Fruit fly (Drosophila melanogaster) ovary, adult (tissue): ENCODE data around the gene CG43329.
A peak's percentile ranks its signal among the peaks of the same experiment; 100 is the strongest.

Source experiments
- CG17801 ChIP-seq: fragments of 200-800 bp; optimal IDR thresholded peaks from 2 replicates; lab custom pipeline; 2019; ENCODE audit warnings: missing biosample characterization, mild to moderate bottlenecking, missing genetic modification characterization, moderate library complexity; ENCODE audit not compliant: partially characterized antibody

Gene CG43329

dm6 chr3L:22505118-22505517 is at the start of gene CG43329:
TSS of gene CG43329 (minus strand) at chr3L:22505218.
- TF ChIP-seq CG17801 = no peak

DNA sequence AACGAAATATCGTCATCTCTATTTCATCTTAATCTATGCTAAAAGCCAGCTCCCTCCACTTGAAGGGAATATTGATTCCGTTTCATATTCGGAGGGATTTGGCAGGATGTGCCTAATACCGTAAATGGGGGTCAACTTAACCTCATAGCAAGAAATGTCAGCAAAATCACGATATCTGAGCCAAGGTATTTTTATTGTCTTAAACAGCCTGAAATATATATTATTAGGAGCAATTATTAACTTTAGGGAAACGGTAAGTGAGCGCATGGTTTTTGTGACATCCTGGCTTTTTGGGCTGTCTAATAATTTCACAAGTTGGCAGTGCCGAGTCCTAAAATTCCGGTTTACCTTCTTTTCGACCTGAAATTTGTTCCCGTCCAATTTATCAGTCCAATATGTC is 44.9 kb upstream of the CG43329 start, which contains the start of gene Trxr2:
Gene Trxr2, plus strand, starts transcription at position 301 of the 400 bp plus-strand sequence.
- TF ChIP-seq CG17801 = no peak

DNA sequence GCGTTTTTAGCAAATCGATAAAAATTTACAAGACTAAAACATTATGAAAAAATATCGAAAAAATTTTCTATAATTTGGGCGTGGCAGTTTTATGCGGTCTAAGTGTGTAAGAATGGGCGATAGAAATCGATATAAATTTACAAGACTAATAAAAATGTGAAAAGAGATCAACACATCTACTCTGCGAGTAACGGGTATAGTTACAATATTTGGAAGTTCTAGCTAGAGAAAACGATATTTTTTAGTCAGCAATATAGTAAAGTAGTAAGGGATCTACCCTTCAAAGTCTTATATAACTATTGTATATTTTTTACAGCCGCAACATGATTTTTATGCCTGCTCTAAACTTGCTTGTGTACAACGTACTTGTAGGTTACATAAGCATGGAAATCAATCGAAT is 43.1 kb upstream of the CG43329 start, which contains the start of gene CG11404:
Gene CG11404, plus strand, starts transcription at position 301 of the 400 bp plus-strand sequence.
- no peak for TF ChIP-seq CG17801

- TF ChIP-seq CG17801 = no peak
These were observed 15.0 kb upstream of the CG43329 start for dm6 chr3L:22520017-22520416.

DNA sequence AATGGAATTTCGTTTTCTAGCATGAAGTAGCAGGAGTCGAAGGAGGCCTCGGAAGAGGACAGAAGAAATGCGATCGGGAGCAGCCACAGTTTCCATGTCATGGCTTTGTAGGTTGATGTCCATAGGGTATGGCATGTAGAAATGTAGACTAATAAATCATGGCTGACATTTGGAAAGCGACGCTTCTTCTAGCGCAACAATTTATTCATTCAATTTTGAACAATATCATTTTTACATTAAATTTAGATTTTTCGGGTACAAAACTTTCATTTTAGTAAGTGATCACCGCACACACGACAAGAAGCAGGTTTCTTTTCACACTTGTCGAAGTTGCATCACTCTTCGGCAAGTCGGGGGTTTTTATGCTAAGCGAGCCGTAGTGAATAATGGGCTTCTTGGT is 695 bp downstream of the CG43329 start, which contains the start of gene CG43330:
Gene CG43330, minus strand, starts transcription at position 101 of the 400 bp plus-strand sequence.
- no peak for TF ChIP-seq CG17801

dm6 chr3L:22503730-22504129 is 1.3 kb downstream of the CG43329 start, which contains the start of gene CG43331:
TSS of gene CG43331 (minus strand) at chr3L:22503830.
- TF ChIP-seq CG17801 = no peak

DNA sequence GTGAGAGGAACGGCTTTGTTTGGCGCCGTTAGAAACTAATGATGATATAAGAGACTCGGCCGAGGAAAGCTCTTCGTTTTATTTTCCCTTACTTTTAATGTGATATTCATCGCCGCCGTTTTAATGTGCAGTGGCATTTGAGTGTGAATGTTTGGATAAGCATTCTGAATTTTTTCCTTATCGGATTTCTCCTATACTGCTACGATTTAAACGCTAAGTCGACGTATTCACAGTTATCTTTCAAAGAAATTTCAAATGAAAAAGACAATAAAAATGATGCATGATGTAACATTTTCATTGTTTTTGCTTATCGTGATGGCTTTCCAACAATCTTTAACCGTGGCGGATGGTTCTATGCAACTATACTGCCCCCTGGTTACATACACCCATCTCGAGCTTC is 3.7 kb downstream of the CG43329 start, which contains the start of gene CG43312:
Gene CG43312, plus strand, starts transcription at position 301 of the 400 bp plus-strand sequence.
- no peak for TF ChIP-seq CG17801

DNA sequence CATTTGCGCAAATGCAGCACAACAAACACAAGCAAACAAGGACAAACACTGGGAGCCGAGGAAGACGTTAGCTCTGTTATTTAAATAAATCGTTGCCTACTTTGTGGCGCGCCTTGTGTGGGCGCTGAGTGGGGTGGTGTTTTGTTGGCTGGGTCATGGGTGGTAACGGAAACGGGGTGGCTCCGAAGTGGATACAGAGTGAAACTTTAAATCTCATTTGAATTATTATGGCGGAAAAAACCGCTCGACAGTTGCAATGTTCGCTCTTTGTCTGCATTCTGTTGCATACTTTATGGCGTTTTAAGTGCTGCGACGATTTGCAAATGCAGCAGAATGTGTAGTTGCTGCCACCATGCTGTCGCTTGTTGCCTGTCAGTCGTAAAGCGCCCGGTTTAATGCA is 7.4 kb downstream of the CG43329 start:
- no peak for TF ChIP-seq CG17801

dm6 chr3L:22483452-22483851 is 21.6 kb downstream of the CG43329 start:
- TF ChIP-seq CG17801 = no peak

dm6 chr3L:22474081-22474845 is 30.8 kb downstream of the CG43329 start, which contains the start of gene CG11425:
TSS of gene CG11425 (plus strand) at chr3L:22474795.
- no peak for TF ChIP-seq CG17801

dm6 chr3L:22471586-22472291 is 33.3 kb downstream of the CG43329 start:
- peak; percentile 18 for TF ChIP-seq CG17801

dm6 chr3L:22470299-22470791 is 34.7 kb downstream of the CG43329 start, which contains the start of gene CG11426:
TSS of gene CG11426 (plus strand) at chr3L:22470556.
- TF ChIP-seq CG17801 = no peak

DNA sequence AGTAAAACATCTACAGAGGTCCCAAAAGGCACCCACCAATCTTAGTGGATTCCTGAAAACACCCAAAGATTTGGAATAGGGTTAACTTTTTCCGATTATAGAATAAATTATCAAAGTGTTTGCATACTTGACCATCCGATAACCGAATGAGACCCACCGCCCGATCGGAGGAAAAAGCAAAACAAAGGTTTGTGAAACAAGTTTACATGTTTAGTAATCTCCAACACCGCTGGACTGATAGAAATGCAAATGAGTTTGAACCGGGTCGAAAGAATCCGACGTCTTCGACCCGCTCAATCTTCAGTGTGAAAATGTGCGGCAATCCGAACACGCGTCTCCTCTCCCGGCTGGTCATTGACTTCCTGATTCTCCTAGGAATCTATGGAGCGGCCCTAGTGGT is 36.5 kb downstream of the CG43329 start, which contains the start of gene CG11437:
Gene CG11437, plus strand, starts transcription at position 301 of the 400 bp plus-strand sequence.
- TF ChIP-seq CG17801 = no peak

DNA sequence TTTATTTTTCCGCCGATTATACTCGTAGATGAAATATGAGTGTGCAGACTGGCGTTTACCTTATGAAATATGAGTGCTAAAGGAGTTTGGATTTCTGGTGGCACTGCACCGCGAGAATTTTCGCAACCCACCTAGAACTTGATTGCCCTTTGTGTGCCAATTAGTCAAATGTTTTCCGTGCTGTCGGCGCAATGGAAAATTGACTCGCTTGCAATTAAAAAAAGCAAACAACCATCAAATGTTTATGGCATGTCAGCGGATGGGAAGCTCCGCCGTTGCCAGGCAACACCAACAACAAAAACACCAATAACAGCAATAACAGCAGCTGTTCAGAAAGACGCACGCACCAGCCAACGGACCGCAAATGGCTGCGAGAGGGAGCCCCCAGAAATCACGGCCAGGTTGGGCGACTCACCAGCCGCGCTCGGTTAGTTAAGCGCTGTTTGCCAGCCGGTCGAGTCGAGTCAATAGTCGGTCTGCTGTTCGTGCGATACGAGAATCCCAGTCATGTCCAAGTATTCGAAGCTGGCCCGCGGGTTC is 38.5 kb downstream of the CG43329 start:
- TF ChIP-seq CG17801 = no peak

- TF ChIP-seq CG17801 = no peak
These were observed 39.3 kb downstream of the CG43329 start, which contains the start of gene CG11438 for dm6 chr3L:22465486-22466402. TSS of gene CG11438 (plus strand) at chr3L:22465619.
